Fruit fly (Drosophila melanogaster): Measurements from ENCODE around the gene srl.

DNA sequence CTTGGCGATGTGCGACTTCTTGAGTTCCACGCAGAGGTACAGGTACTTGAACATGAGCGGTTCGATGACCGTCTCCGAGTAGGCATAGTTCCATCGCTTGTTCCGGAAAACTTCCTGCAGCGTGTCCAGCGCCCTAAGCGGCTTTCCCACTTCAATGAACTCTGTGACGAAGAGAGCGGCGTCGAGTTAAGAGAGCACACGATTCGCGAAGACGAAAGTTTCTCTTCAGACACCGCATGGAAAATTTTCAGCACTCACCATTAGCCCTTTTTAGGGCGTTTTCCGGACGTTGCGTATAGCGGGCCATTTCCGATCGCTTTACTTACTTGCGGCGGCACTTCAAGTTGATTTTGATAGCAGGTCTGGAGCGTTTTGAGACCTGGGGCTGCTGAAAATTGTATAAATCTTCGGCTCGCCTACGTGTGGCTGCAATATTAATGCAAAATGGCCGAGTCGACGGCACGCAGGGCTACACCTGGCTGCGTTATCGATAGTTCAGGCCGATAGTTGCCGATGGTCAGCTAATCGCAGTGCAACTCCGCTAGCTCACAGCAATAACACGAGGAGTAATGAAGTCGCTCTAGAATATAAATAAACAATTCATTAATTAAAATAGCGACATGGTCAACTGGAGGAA lies 4.4 kb upstream of the srl start, which contains the start of the genes eIF3a and CG1074:
- TF ChIP-seq CG12605 (GFP tag; IDR thresholded peaks at IDR 0.05) (peak; percentile 14; the same call in 1 of the 2 replicates), Ets98B (GFP tag; IDR thresholded peaks at IDR 0.05) (0 out of 2 replicates have a peak, but pooled peaks have one; percentile 48), CG4496 (GFP tag; IDR thresholded peaks at IDR 0.05) (peak; percentile 65), Pif1A (GFP tag; optimal IDR thresholded peaks at IDR 0.05) (no peak), Snoo (tag; optimal IDR thresholded peaks at IDR 0.05) (peak; percentile 63), rn (GFP tag; IDR thresholded peaks at IDR 0.05) (no peak), EcR (GFP tag; optimal IDR thresholded peaks at IDR 0.05) (peak; percentile 76), CG32121 (GFP tag; IDR thresholded peaks at IDR 0.05) (peak; percentile 44), CG17806 (tag; optimal IDR thresholded peaks at IDR 0.05) (no peak), fd96Ca (GFP tag; IDR thresholded peaks at IDR 0.05) (peak; percentile 55; the same call in 2 of the 3 replicates), CG34367 (tag; optimal IDR thresholded peaks at IDR 0.05) (no peak), D1 (tag; optimal IDR thresholded peaks at IDR 0.05) (no peak)
